Worm (Caenorhabditis elegans) whole organism, young adult: ENCODE measurements around the gene T15H9.5.

Source experiments
- B0019.2 ChIP-seq: fragments of 200-800 bp; sonication (Bioruptor generic); conservative IDR thresholded peaks from 2 replicates; pipeline ENCODE4 v1.3.6; 2022; ENCODE audit warnings: missing genetic modification reagents, missing genetic modification characterization, missing compliant biosample characterization
- B0035.1 ChIP-seq: sonication (generic microtip); optimal IDR thresholded peaks from 2 replicates; lab custom pipeline; 2016; ENCODE audit warnings: missing genetic modification characterization, mild to moderate bottlenecking, missing compliant biosample characterization, missing genotype, missing genetic modification reagents
- B0336.3 ChIP-seq: fragments of 200-800 bp; sonication (Bioruptor generic); IDR thresholded peaks from 2 replicates; pipeline ENCODE4 v1.3.6; 2022; ENCODE audit warnings: missing genetic modification characterization, missing compliant biosample characterization
- F10E7.11 ChIP-seq: sonication (generic microtip); optimal IDR thresholded peaks from 2 replicates; lab custom pipeline; 2017; ENCODE audit warnings: mild to moderate bottlenecking, missing genetic modification characterization, moderate library complexity, missing compliant biosample characterization
- F33H1.4 ChIP-seq: fragments of 200-800 bp; sonication (Bioruptor generic); IDR thresholded peaks from 2 replicates; pipeline ENCODE4 v1.3.6; 2022; ENCODE audit warnings: missing genetic modification reagents, missing genetic modification characterization, missing compliant biosample characterization
- F52B5.7 ChIP-seq: sonication (generic microtip); optimal IDR thresholded peaks from 2 replicates; lab custom pipeline; 2016; ENCODE audit warnings: mild to moderate bottlenecking, missing genetic modification characterization, missing compliant biosample characterization
- Y53F4B.3 ChIP-seq: fragments of 200-800 bp; sonication (Bioruptor generic); IDR thresholded peaks from 2 replicates; pipeline ENCODE4 v1.3.6; 2022; ENCODE audit warnings: missing genetic modification reagents, missing genetic modification characterization, missing compliant biosample characterization
- Y53G8AR.9 ChIP-seq: fragments of 200-800 bp; sonication (Bioruptor generic); conservative IDR thresholded peaks from 2 replicates; pipeline ENCODE4 v1.3.6; 2022; ENCODE audit warnings: missing genetic modification reagents, missing genetic modification characterization, missing compliant biosample characterization
- Y56A3A.18 ChIP-seq: fragments of 200-800 bp; sonication (Bioruptor generic); IDR thresholded peaks from 2 replicates; pipeline ENCODE4 v1.3.6; 2022; ENCODE audit warnings: missing genetic modification reagents, missing genetic modification characterization, missing compliant biosample characterization
- ZK185.1 ChIP-seq: sonication (generic microtip); optimal IDR thresholded peaks from 2 replicates; lab custom pipeline; 2016; ENCODE audit warnings: mild to moderate bottlenecking, missing genetic modification characterization, missing compliant biosample characterization; ENCODE audit not compliant: poor library complexity, severe bottlenecking
- akir-1 ChIP-seq: fragments of 200-800 bp; sonication (Bioruptor generic); optimal IDR thresholded peaks from 2 replicates; lab custom pipeline; 2018; ENCODE audit warnings: mild to moderate bottlenecking, missing genetic modification characterization, moderate library complexity, missing compliant biosample characterization
- atf-7 ChIP-seq: sonication (generic microtip); optimal IDR thresholded peaks from 2 replicates; lab custom pipeline; 2017; ENCODE audit warnings: mild to moderate bottlenecking, missing genetic modification characterization, missing compliant biosample characterization
- attf-5 ChIP-seq: fragments of 200-800 bp; sonication (Bioruptor generic); optimal IDR thresholded peaks from 2 replicates; lab custom pipeline; 2018; ENCODE audit warnings: mild to moderate bottlenecking, missing genetic modification characterization, missing compliant biosample characterization
- bed-2 ChIP-seq: fragments of 200-800 bp; sonication (Bioruptor generic); IDR thresholded peaks from 2 replicates; pipeline ENCODE4 v1.3.6; 2022; ENCODE audit warnings: missing genetic modification reagents, missing genetic modification characterization, missing compliant biosample characterization
- ccch-3 ChIP-seq: fragments of 200-800 bp; sonication (Bioruptor generic); optimal IDR thresholded peaks from 2 replicates; lab custom pipeline; 2018; ENCODE audit warnings: mild to moderate bottlenecking, missing genetic modification characterization, missing compliant biosample characterization
- cebp-1 ChIP-seq, 2 experiments: fragments of 200-800 bp in 1 of 2; sonication (Bioruptor generic) in 1 of 2; sonication (generic microtip) in 1 of 2; IDR thresholded peaks in 1 of 2; optimal IDR thresholded peaks in 1 of 2; 2 replicates each; pipeline versions ENCODE4 v1.3.6 to Lab custom; 2017 to 2022; ENCODE audit warnings: missing compliant biosample characterization in 2 of 2, missing genetic modification characterization in 2 of 2, mild to moderate bottlenecking in 1 of 2, missing genetic modification reagents in 1 of 2, moderate library complexity in 1 of 2
- ceh-79 ChIP-seq: sonication (generic microtip); optimal IDR thresholded peaks from 2 replicates; lab custom pipeline; 2017; ENCODE audit warnings: mild to moderate bottlenecking, missing genetic modification characterization, missing compliant biosample characterization
- ceh-91 ChIP-seq: fragments of 200-800 bp; sonication (Bioruptor generic); IDR thresholded peaks from 2 replicates; pipeline ENCODE4 v1.3.6; 2022; ENCODE audit warnings: missing genetic modification reagents, missing genetic modification characterization, missing compliant biosample characterization
- dox-1 ChIP-seq: fragments of 200-800 bp; sonication (Bioruptor generic); IDR thresholded peaks from 2 replicates; pipeline ENCODE4 v1.3.6; 2022; ENCODE audit warnings: missing genetic modification reagents, missing genetic modification characterization, missing compliant biosample characterization
- dpl-1 ChIP-seq: fragments of 150-350 bp; optimal IDR thresholded peaks from 2 replicates; lab custom pipeline; 2014; ENCODE audit warnings: missing biosample characterization, missing genetic modification reagents, missing genetic modification characterization
- fkh-3 ChIP-seq: sonication (generic microtip); optimal IDR thresholded peaks from 2 replicates; lab custom pipeline; 2016; ENCODE audit warnings: mild to moderate bottlenecking, missing genetic modification characterization, missing compliant biosample characterization
- let-526 ChIP-seq: fragments of 200-800 bp; sonication (Bioruptor generic); IDR thresholded peaks from 2 replicates; pipeline ENCODE4 v1.3.6; 2022; ENCODE audit warnings: missing genetic modification reagents, missing genetic modification characterization, missing compliant biosample characterization
- let-607 ChIP-seq, 2 experiments: fragments of 200-800 bp in 1 of 2; sonication (Bioruptor generic) in 1 of 2; sonication (generic microtip) in 1 of 2; optimal IDR thresholded peaks; 2 replicates each; lab custom pipeline; 2016 to 2018; ENCODE audit warnings: mild to moderate bottlenecking in 2 of 2, missing compliant biosample characterization in 2 of 2, missing genetic modification characterization in 2 of 2, moderate library complexity in 2 of 2, missing genotype in 1 of 2
- madf-3 ChIP-seq: fragments of 200-800 bp; sonication (Bioruptor generic); IDR thresholded peaks from 2 replicates; pipeline ENCODE4 v1.3.6; 2022; ENCODE audit warnings: missing genetic modification reagents, missing genetic modification characterization, missing compliant biosample characterization
- mcd-1 ChIP-seq: fragments of 200-800 bp; sonication (Bioruptor generic); IDR thresholded peaks from 2 replicates; pipeline ENCODE4 v1.3.6; 2022; ENCODE audit warnings: missing genetic modification reagents, missing genetic modification characterization, missing compliant biosample characterization
- mxl-1 ChIP-seq: sonication (generic microtip); optimal IDR thresholded peaks from 2 replicates; lab custom pipeline; 2016; ENCODE audit warnings: missing genetic modification characterization, missing compliant biosample characterization
- nhr-120 ChIP-seq: fragments of 200-800 bp; sonication (Bioruptor generic); IDR thresholded peaks from 2 replicates; pipeline ENCODE4 v1.3.6; 2022; ENCODE audit warnings: missing genetic modification characterization, missing compliant biosample characterization
- nhr-80 ChIP-seq: sonication (generic microtip); optimal IDR thresholded peaks from 2 replicates; lab custom pipeline; 2016; ENCODE audit warnings: missing genetic modification characterization, missing compliant biosample characterization
- nhr-90 ChIP-seq: sonication (generic microtip); optimal IDR thresholded peaks from 2 replicates; lab custom pipeline; 2016; ENCODE audit warnings: missing genotype, mild to moderate bottlenecking, missing genetic modification characterization, missing compliant biosample characterization
- pbrm-1 ChIP-seq: fragments of 200-800 bp; sonication (Bioruptor generic); IDR thresholded peaks from 2 replicates; pipeline ENCODE4 v1.3.6; 2022; ENCODE audit warnings: missing genetic modification reagents, missing genetic modification characterization, missing compliant biosample characterization
- repo-1 ChIP-seq: sonication (generic microtip); optimal IDR thresholded peaks from 2 replicates; lab custom pipeline; 2017; ENCODE audit warnings: mild to moderate bottlenecking, missing genetic modification characterization, missing compliant biosample characterization
- sea-2 ChIP-seq: fragments of 200-800 bp; sonication (Bioruptor generic); IDR thresholded peaks from 2 replicates; pipeline ENCODE4 v1.3.6; 2022; ENCODE audit warnings: missing genetic modification characterization, missing compliant biosample characterization
- snpc-4 ChIP-seq, 5 experiments: fragments of 150-350 bp in 1 of 5; sonication (generic microtip) in 4 of 5; optimal IDR thresholded peaks; 2 replicates each; lab custom pipeline; 2014 to 2018; ENCODE audit warnings: missing genetic modification characterization in 5 of 5, missing biosample characterization in 3 of 5, antibody characterized with exemption in 2 of 5, mild to moderate bottlenecking in 2 of 5, missing compliant biosample characterization in 2 of 5, missing genotype in 2 of 5, moderate library complexity in 2 of 5, missing genetic modification reagents in 1 of 5
- somi-1 ChIP-seq: fragments of 200-800 bp; sonication (Bioruptor generic); optimal IDR thresholded peaks from 2 replicates; lab custom pipeline; 2018; ENCODE audit warnings: mild to moderate bottlenecking, missing genetic modification characterization, missing compliant biosample characterization
- tbx-9 ChIP-seq: sonication (generic microtip); optimal IDR thresholded peaks from 2 replicates; lab custom pipeline; 2016; ENCODE audit warnings: borderline replicate concordance, missing genetic modification characterization, inconsistent platforms, missing compliant biosample characterization
- tlf-1 ChIP-seq: fragments of 200-800 bp; sonication (Bioruptor generic); optimal IDR thresholded peaks from 2 replicates; lab custom pipeline; 2018; ENCODE audit warnings: mild to moderate bottlenecking, missing genetic modification characterization, missing compliant biosample characterization
- unc-62 ChIP-seq: fragments of 150-350 bp; optimal IDR thresholded peaks from 2 replicates; lab custom pipeline; 2014; ENCODE audit warnings: missing biosample characterization, missing genetic modification reagents, missing genetic modification characterization
- xnd-1 ChIP-seq: sonication (generic microtip); optimal IDR thresholded peaks from 2 replicates; lab custom pipeline; 2016; ENCODE audit warnings: missing genotype, missing genetic modification reagents, missing genetic modification characterization, missing compliant biosample characterization
- zfh-2 ChIP-seq: fragments of 200-800 bp; sonication (Bioruptor generic); conservative IDR thresholded peaks from 2 replicates; pipeline ENCODE4 v1.3.6; 2022; ENCODE audit warnings: missing genetic modification reagents, missing genetic modification characterization, missing compliant biosample characterization
- ztf-18 ChIP-seq: sonication (generic microtip); optimal IDR thresholded peaks from 2 replicates; lab custom pipeline; 2016; ENCODE audit warnings: missing genotype, mild to moderate bottlenecking, missing genetic modification characterization, missing compliant biosample characterization
- ztf-22 ChIP-seq: fragments of 200-800 bp; sonication (Bioruptor generic); optimal IDR thresholded peaks from 2 replicates; lab custom pipeline; 2018; ENCODE audit warnings: mild to moderate bottlenecking, missing genetic modification characterization, moderate library complexity, missing compliant biosample characterization
- ztf-26 ChIP-seq: sonication (generic microtip); optimal IDR thresholded peaks from 2 replicates; lab custom pipeline; 2017; ENCODE audit warnings: missing genetic modification characterization, missing compliant biosample characterization
- ztf-28 ChIP-seq: fragments of 200-800 bp; sonication (Bioruptor generic); IDR thresholded peaks from 2 replicates; pipeline ENCODE4 v1.3.6; 2022; ENCODE audit warnings: missing genetic modification reagents, missing genetic modification characterization, missing compliant biosample characterization
- ztf-6 ChIP-seq: fragments of 200-800 bp; sonication (Bioruptor generic); IDR thresholded peaks from 2 replicates; pipeline ENCODE4 v1.3.6; 2022; ENCODE audit warnings: missing genetic modification reagents, missing genetic modification characterization, missing compliant biosample characterization

The T15H9.5 gene

ce11 chrII:9624110-9624695 is 13.0 kb upstream of the T15H9.5 start, which contains the start of the genes dnj-20 and ZK1307.8 (continued):
- TF ChIP-seq F10E7.11 (tag; lab: Kevin White, UChicago) (no peak), attf-5 (GFP tag; lab: Kevin White, UChicago) (peak; percentile 1), tbx-9 (tag; lab: Kevin White, UChicago) (no peak), ccch-3 (GFP tag; lab: Kevin White, UChicago) (no peak), F33H1.4 (GFP tag; lab: Robert Waterston, UW) (peak; percentile 81), nhr-80 (tag; lab: Kevin White, UChicago) (peak; percentile 56), xnd-1 (tag; lab: Kevin White, UChicago) (peak; percentile 60), ztf-26 (tag; lab: Kevin White, UChicago) (no peak), F52B5.7 (tag; lab: Kevin White, UChicago) (no peak), repo-1 (no peak)

- TF ChIP-seq ZK185.1 (no peak), cebp-1 (GFP tag; IDR thresholded peaks at IDR 0.05; lab: Robert Waterston, UW) (peak; percentile 69), cebp-1 (tag; optimal IDR thresholded peaks at IDR 0.05; lab: Kevin White, UChicago) (peak; percentile 82), somi-1 (GFP tag; lab: Kevin White, UChicago) (no peak), snpc-4 (GFP tag; optimal IDR thresholded peaks at IDR 0.05; lab: Kevin White, UChicago) (no peak), snpc-4 (tag; optimal IDR thresholded peaks at IDR 0.05; lab: Kevin White, UChicago) (no peak), Y53G8AR.9 (GFP tag; lab: Robert Waterston, UW) (0 out of 2 replicates have a peak, but pooled peaks have one; percentile 46), ztf-28 (no peak), Y56A3A.18 (GFP tag; lab: Robert Waterston, UW) (0 out of 2 replicates have a peak, but pooled peaks have one; percentile 17), ceh-79 (tag; lab: Kevin White, UChicago) (no peak), bed-2 (no peak), Y53F4B.3 (GFP tag; lab: Robert Waterston, UW) (no peak), ztf-18 (tag; lab: Kevin White, UChicago) (peak; percentile 1), dox-1 (GFP tag; lab: Robert Waterston, UW) (peak; percentile 45; the same call in 1 of the 2 replicates), ztf-6 (GFP tag; lab: Robert Waterston, UW) (no peak), let-607 (tag; optimal IDR thresholded peaks at IDR 0.05; lab: Kevin White, UChicago) (peak; percentile 95 to 97), mcd-1 (GFP tag; lab: Robert Waterston, UW) (no peak), B0336.3 (GFP tag; lab: Robert Waterston, UW) (0 out of 2 replicates have a peak, but pooled peaks have one; percentile 25), let-526 (0 out of 2 replicates have a peak, but pooled peaks have one; percentile 57), madf-3 (GFP tag; lab: Robert Waterston, UW) (no peak), nhr-120 (GFP tag; lab: Robert Waterston, UW) (no peak), sea-2 (GFP tag; lab: Robert Waterston, UW) (no peak), zfh-2 (GFP tag; lab: Robert Waterston, UW) (no peak), fkh-3 (tag; lab: Kevin White, UChicago) (no peak), akir-1 (GFP tag; lab: Kevin White, UChicago) (peak; percentile 6), B0019.2 (GFP tag; lab: Robert Waterston, UW) (no peak), pbrm-1 (GFP tag; lab: Robert Waterston, UW) (0 out of 2 replicates have a peak, but pooled peaks have one; percentile 25), ceh-91 (GFP tag; lab: Robert Waterston, UW) (no peak), atf-7 (tag; lab: Kevin White, UChicago) (peak; percentile 48), F10E7.11 (tag; lab: Kevin White, UChicago) (no peak), unc-62 (GFP tag; lab: Kevin White, UChicago) (peak; percentile 96), xnd-1 (tag; lab: Kevin White, UChicago) (no peak), dpl-1 (GFP tag; lab: Kevin White, UChicago) (no peak), B0035.1 (tag; lab: Kevin White, UChicago) (no peak), nhr-80 (tag; lab: Kevin White, UChicago) (peak; percentile 92), nhr-90 (tag; lab: Kevin White, UChicago) (peak; percentile 16), tlf-1 (GFP tag; lab: Kevin White, UChicago) (peak; percentile 39), mxl-1 (tag; lab: Kevin White, UChicago) (no peak), ztf-22 (GFP tag; lab: Kevin White, UChicago) (peak; percentile 31), ccch-3 (GFP tag; lab: Kevin White, UChicago) (no peak)
Observed at ce11 chrII:9621913-9622348, 10.7 kb upstream of the T15H9.5 start.
